Worm (Caenorhabditis elegans) whole organism, L2 larva: ENCODE measurements around the gene nstp-8.

Source experiments
- Y55F3AM.14 ChIP-seq: fragments of 200-800 bp; sonication (Bioruptor generic); optimal IDR thresholded peaks from 2 replicates; lab custom pipeline; 2018; ENCODE audit warnings: mild to moderate bottlenecking, missing genetic modification characterization, missing compliant biosample characterization
- ZK546.5 ChIP-seq: sonication (generic microtip); optimal IDR thresholded peaks from 2 replicates; lab custom pipeline; 2017; ENCODE audit warnings: missing biosample characterization, missing genetic modification characterization
- alr-1 ChIP-seq: fragments of 150-350 bp; optimal IDR thresholded peaks from 2 replicates; lab custom pipeline; 2014; ENCODE audit warnings: missing biosample characterization, missing genetic modification characterization
- blmp-1 ChIP-seq: sonication (generic microtip); optimal IDR thresholded peaks from 2 replicates; lab custom pipeline; 2017; ENCODE audit warnings: missing genetic modification characterization, mild to moderate bottlenecking, missing compliant biosample characterization, antibody characterized with exemption, moderate library complexity; ENCODE audit not compliant: insufficient read depth
- ceh-16 ChIP-seq: fragments of 150-350 bp; optimal IDR thresholded peaks from 2 replicates; lab custom pipeline; 2014; ENCODE audit warnings: missing biosample characterization, missing genetic modification characterization
- ceh-82 ChIP-seq: fragments of 150-350 bp; optimal IDR thresholded peaks from 2 replicates; lab custom pipeline; 2014; ENCODE audit warnings: missing biosample characterization, missing genetic modification characterization
- crh-2 ChIP-seq: sonication (generic microtip); optimal IDR thresholded peaks from 2 replicates; lab custom pipeline; 2017; ENCODE audit warnings: missing biosample characterization, missing genetic modification characterization
- dmd-4 ChIP-seq: sonication (generic microtip); optimal IDR thresholded peaks from 2 replicates; lab custom pipeline; 2017; ENCODE audit warnings: missing biosample characterization, missing genetic modification characterization
- elt-1 ChIP-seq: fragments of 150-350 bp; optimal IDR thresholded peaks from 2 replicates; lab custom pipeline; 2014; ENCODE audit warnings: missing biosample characterization, missing genetic modification characterization
- elt-3 ChIP-seq: sonication (generic microtip); optimal IDR thresholded peaks from 2 replicates; lab custom pipeline; 2017; ENCODE audit warnings: missing biosample characterization, missing genetic modification characterization
- fos-1 ChIP-seq: fragments of 150-350 bp; optimal IDR thresholded peaks from 2 replicates; lab custom pipeline; 2014; ENCODE audit warnings: missing biosample characterization, missing genetic modification characterization
- gmeb-1 ChIP-seq: fragments of 150-350 bp; optimal IDR thresholded peaks from 2 replicates; lab custom pipeline; 2014; ENCODE audit warnings: missing biosample characterization, missing genetic modification characterization
- lin-11 ChIP-seq: fragments of 150-350 bp; sonication (generic microtip); optimal IDR thresholded peaks from 2 replicates; lab custom pipeline; 2014; ENCODE audit warnings: missing biosample characterization, missing genetic modification characterization, inconsistent platforms, mixed read lengths
- lin-13 ChIP-seq: fragments of 150-350 bp; optimal IDR thresholded peaks from 2 replicates; lab custom pipeline; 2014; ENCODE audit warnings: missing biosample characterization, missing genetic modification reagents, missing genetic modification characterization
- lin-39 ChIP-seq: fragments of 150-350 bp; optimal IDR thresholded peaks from 2 replicates; lab custom pipeline; 2014; ENCODE audit warnings: missing biosample characterization, missing genetic modification reagents, missing genetic modification characterization
- lsy-2 ChIP-seq, 2 experiments: fragments of 150-350 bp in 1 of 2; sonication (generic microtip) in 1 of 2; optimal IDR thresholded peaks; 2 replicates each; lab custom pipeline; 2014 to 2017; ENCODE audit warnings: missing biosample characterization in 2 of 2, missing genetic modification characterization in 2 of 2
- mab-5 ChIP-seq: fragments of 150-350 bp; optimal IDR thresholded peaks from 2 replicates; lab custom pipeline; 2014; ENCODE audit warnings: missing biosample characterization, missing genetic modification characterization
- mbf-1 ChIP-seq: sonication (generic microtip); optimal IDR thresholded peaks from 2 replicates; lab custom pipeline; 2017; ENCODE audit warnings: missing biosample characterization, missing genetic modification characterization
- nhr-129 ChIP-seq: fragments of 150-350 bp; optimal IDR thresholded peaks from 2 replicates; lab custom pipeline; 2014; ENCODE audit warnings: missing biosample characterization, missing genetic modification characterization
- nhr-21 ChIP-seq: fragments of 150-350 bp; optimal IDR thresholded peaks from 2 replicates; lab custom pipeline; 2014; ENCODE audit warnings: missing biosample characterization, missing genetic modification characterization
- nhr-23 ChIP-seq: fragments of 150-350 bp; optimal IDR thresholded peaks from 2 replicates; lab custom pipeline; 2014; ENCODE audit warnings: missing biosample characterization, missing genetic modification reagents, missing genetic modification characterization
- nhr-25 ChIP-seq: fragments of 150-350 bp; sonication (generic microtip); optimal IDR thresholded peaks from 3 replicates; lab custom pipeline; 2014; ENCODE audit warnings: missing biosample characterization, missing genetic modification characterization
- nhr-6 ChIP-seq: fragments of 150-350 bp; optimal IDR thresholded peaks from 2 replicates; lab custom pipeline; 2014; ENCODE audit warnings: missing biosample characterization, missing genetic modification characterization
- nhr-77 ChIP-seq: fragments of 150-350 bp; optimal IDR thresholded peaks from 2 replicates; lab custom pipeline; 2014; ENCODE audit warnings: missing biosample characterization, missing genetic modification characterization
- sem-4 ChIP-seq: fragments of 150-350 bp; optimal IDR thresholded peaks from 2 replicates; lab custom pipeline; 2014; ENCODE audit warnings: missing biosample characterization, missing genetic modification reagents, missing genetic modification characterization
- sma-3 ChIP-seq: sonication (generic microtip); optimal IDR thresholded peaks from 2 replicates; lab custom pipeline; 2016; ENCODE audit warnings: missing genetic modification reagents, missing genetic modification characterization, missing compliant biosample characterization
- sma-9 ChIP-seq, 2 experiments: fragments of 150-350 bp in 1 of 2; sonication (generic microtip) in 1 of 2; optimal IDR thresholded peaks; 2 replicates each; lab custom pipeline; 2014 to 2016; ENCODE audit warnings: missing genetic modification characterization in 2 of 2, mild to moderate bottlenecking in 1 of 2, missing biosample characterization in 1 of 2, missing compliant biosample characterization in 1 of 2, missing genetic modification reagents in 1 of 2, moderate library complexity in 1 of 2
- snpc-4 ChIP-seq: fragments of 150-350 bp; optimal IDR thresholded peaks from 2 replicates; lab custom pipeline; 2014; ENCODE audit warnings: missing biosample characterization, missing genetic modification characterization
- unc-39 ChIP-seq: fragments of 150-350 bp; optimal IDR thresholded peaks from 2 replicates; lab custom pipeline; 2014; ENCODE audit warnings: missing biosample characterization, missing genetic modification characterization
- unc-55 ChIP-seq: fragments of 150-350 bp; sonication (generic microtip); optimal IDR thresholded peaks from 3 replicates; lab custom pipeline; 2014; ENCODE audit warnings: missing biosample characterization, missing genetic modification reagents, missing genetic modification characterization
- zag-1 ChIP-seq: fragments of 150-350 bp; optimal IDR thresholded peaks from 2 replicates; lab custom pipeline; 2014; ENCODE audit warnings: missing biosample characterization, missing genetic modification characterization
- ztf-1 ChIP-seq: fragments of 200-800 bp; sonication (Bioruptor generic); conservative IDR thresholded peaks from 2 replicates; pipeline ENCODE4 v1.3.6; 2022; ENCODE audit warnings: missing genetic modification characterization, missing compliant biosample characterization
- ztf-11 ChIP-seq: sonication (generic microtip); optimal IDR thresholded peaks from 2 replicates; lab custom pipeline; 2017; ENCODE audit warnings: missing biosample characterization, missing genetic modification characterization
- ztf-4 ChIP-seq: fragments of 150-350 bp; optimal IDR thresholded peaks from 2 replicates; lab custom pipeline; 2014; ENCODE audit warnings: missing biosample characterization, missing genetic modification characterization

The nstp-8 gene

ce11 chrV:2187864-2188345 lies 27.5 kb upstream of the nstp-8 start, which contains the start of gene Y5H2B.3:
Gene Y5H2B.3, plus strand, starts transcription at chrV:2188295.
- TF ChIP-seq lin-11 = no peak
- TF ChIP-seq elt-3 = no peak
- TF ChIP-seq unc-55 = no peak
- no peak for TF ChIP-seq ceh-82
- no peak for TF ChIP-seq ZK546.5 (tag; lab: Kevin White, UChicago)

ce11 chrV:2190383-2190782 lies 25.1 kb upstream of the nstp-8 start:
- TF ChIP-seq Y55F3AM.14 = no peak
- no peak for TF ChIP-seq alr-1 (tag; lab: Kevin White, UChicago)
- TF ChIP-seq zag-1 (tag; lab: Kevin White, UChicago) = no peak
- no peak for TF ChIP-seq ztf-4 (tag; lab: Kevin White, UChicago)
- no peak for TF ChIP-seq nhr-25 (tag; lab: Kevin White, UChicago)
- TF ChIP-seq nhr-77 (tag; lab: Kevin White, UChicago) = no peak
- TF ChIP-seq sma-3 (GFP tag; lab: Kevin White, UChicago) = no peak
- TF ChIP-seq unc-39 (tag; lab: Kevin White, UChicago) = no peak
- TF ChIP-seq lsy-2 (tag; optimal IDR thresholded peaks at IDR 0.05; lab: Kevin White, UChicago) = no peak
- TF ChIP-seq nhr-23 (tag; lab: Kevin White, UChicago) = no peak
- no peak for TF ChIP-seq lin-11

ce11 chrV:2191122-2191521 lies 24.3 kb upstream of the nstp-8 start, which contains the start of gene srbc-42:
Gene srbc-42, minus strand, starts transcription at chrV:2191222.
- TF ChIP-seq lin-13 (GFP tag; lab: Kevin White, UChicago) (no peak), mab-5 (tag; lab: Kevin White, UChicago) (no peak), mbf-1 (tag; lab: Kevin White, UChicago) (no peak), sma-9 (GFP tag; optimal IDR thresholded peaks at IDR 0.05; lab: Kevin White, UChicago) (no peak), sma-9 (tag; optimal IDR thresholded peaks at IDR 0.05; lab: Kevin White, UChicago) (no peak), nhr-129 (tag; lab: Kevin White, UChicago) (no peak), sem-4 (tag; lab: Kevin White, UChicago) (no peak), lin-39 (tag; lab: Kevin White, UChicago) (no peak), gmeb-1 (tag; lab: Kevin White, UChicago) (no peak), dmd-4 (tag; lab: Kevin White, UChicago) (no peak), nhr-6 (tag; lab: Kevin White, UChicago) (no peak), elt-1 (no peak), snpc-4 (tag; lab: Kevin White, UChicago) (no peak), Y55F3AM.14 (no peak), nhr-77 (tag; lab: Kevin White, UChicago) (no peak), ztf-1 (no peak)
- TF ChIP-seq, all 48 proteins: peak for 0

- TF ChIP-seq fos-1 (tag; lab: Kevin White, UChicago) = peak; percentile 15
- TF ChIP-seq ceh-16 (tag; lab: Kevin White, UChicago) = no peak
- peak; percentile 13 for TF ChIP-seq crh-2 (tag; lab: Kevin White, UChicago)
- TF ChIP-seq sem-4 (tag; lab: Kevin White, UChicago) = no peak
- no peak for TF ChIP-seq blmp-1 (tag; lab: Kevin White, UChicago)
- TF ChIP-seq sma-9 (GFP tag; optimal IDR thresholded peaks at IDR 0.05; lab: Kevin White, UChicago) = peak; percentile 32
- TF ChIP-seq sma-9 (tag; optimal IDR thresholded peaks at IDR 0.05; lab: Kevin White, UChicago) = no peak
- no peak for TF ChIP-seq ceh-82
- no peak for TF ChIP-seq lin-13 (GFP tag; lab: Kevin White, UChicago)
- peak; percentile 43 for TF ChIP-seq gmeb-1 (tag; lab: Kevin White, UChicago)
- TF ChIP-seq ztf-11 = no peak
- no peak for TF ChIP-seq Y55F3AM.14
Measured at ce11 chrV:2192117-2192516, 23.3 kb upstream of the nstp-8 start, which contains the start of gene nhr-13. Gene nhr-13, plus strand, starts transcription at chrV:2192485.

ce11 chrV:2199594-2199993 lies 15.9 kb upstream of the nstp-8 start:
- TF ChIP-seq ztf-4 (tag; lab: Kevin White, UChicago) (no peak), crh-2 (tag; lab: Kevin White, UChicago) (no peak), nhr-21 (tag; lab: Kevin White, UChicago) (no peak)
- TF ChIP-seq, all 48 proteins: peak for 0
